Fruit fly (Drosophila melanogaster): ENCODE measurements around the gene CG13085.

The CG13085 gene

DNA sequence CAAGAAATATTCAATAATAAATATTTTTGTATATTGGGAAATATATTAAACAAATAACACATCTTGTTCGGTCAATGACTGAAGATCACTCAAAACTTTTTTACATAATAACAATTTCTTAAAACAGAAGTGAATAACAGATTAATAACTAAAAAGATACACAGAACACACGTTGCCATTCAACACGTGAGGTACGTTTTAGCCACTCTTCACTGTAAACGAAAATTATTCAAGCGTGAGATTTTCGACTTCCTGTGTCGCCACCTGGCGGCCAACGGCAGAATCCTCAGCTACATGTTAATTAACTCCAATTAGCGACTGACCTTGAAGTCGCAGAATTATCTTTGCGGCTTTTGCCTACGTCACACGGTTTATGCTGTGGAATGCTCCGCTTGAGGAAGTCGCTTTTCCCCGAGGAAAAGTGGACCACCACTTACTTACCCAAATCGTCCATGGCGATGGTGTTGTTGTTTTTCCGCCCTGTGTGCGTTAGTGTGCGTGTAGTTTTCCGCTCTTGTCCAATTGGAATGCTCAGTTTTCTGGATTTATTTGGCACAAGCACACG, 2.0 kb downstream of the CG13085 start:
- TF ChIP-seq CrebA (GFP tag; optimal IDR thresholded peaks at IDR 0.05; ENCODE audit: borderline replicate concordance) = no peak
- no peak for TF ChIP-seq Rel (GFP tag; optimal IDR thresholded peaks at IDR 0.05)
- no peak for TF ChIP-seq Rel (tag; optimal IDR thresholded peaks at IDR 0.05)
- no peak for TF ChIP-seq lola (GFP tag; optimal IDR thresholded peaks at IDR 0.05)
- TF ChIP-seq psq (GFP tag; optimal IDR thresholded peaks at IDR 0.05) = peak; percentile 53
- peak; percentile 46 for TF ChIP-seq ey (GFP tag; optimal IDR thresholded peaks at IDR 0.05)
- no peak for TF ChIP-seq Hnf4 (GFP tag; optimal IDR thresholded peaks at IDR 0.05)
- no peak for TF ChIP-seq pan (optimal IDR thresholded peaks at IDR 0.05)
- TF ChIP-seq N (GFP tag; optimal IDR thresholded peaks at IDR 0.05) = no peak
- TF ChIP-seq Hr78 (GFP tag; optimal IDR thresholded peaks at IDR 0.05) = no peak
- no peak for TF ChIP-seq Dif (GFP tag; optimal IDR thresholded peaks at IDR 0.05; ENCODE audit: partially characterized antibody)
- TF ChIP-seq dl (GFP tag; optimal IDR thresholded peaks at IDR 0.05; ENCODE audit: insufficient read depth in 1 of 2, partially characterized antibody in 2 of 2) = no peak
- TF ChIP-seq tai (GFP tag; optimal IDR thresholded peaks at IDR 0.05) = no peak
- peak; percentile 68 for TF ChIP-seq rgr (GFP tag; optimal IDR thresholded peaks at IDR 0.05)
- TF ChIP-seq sv (GFP tag; optimal IDR thresholded peaks at IDR 0.05) = peak; percentile 94
- no peak for TF ChIP-seq Abd-B (GFP tag; optimal IDR thresholded peaks at IDR 0.05)
- TF ChIP-seq usp (GFP tag; optimal IDR thresholded peaks at IDR 0.05) = no peak
- no peak for TF ChIP-seq Jra (GFP tag; optimal IDR thresholded peaks at IDR 0.05)
- no peak for TF ChIP-seq dsf (GFP tag; optimal IDR thresholded peaks at IDR 0.05; ENCODE audit: borderline replicate concordance)
- TF ChIP-seq sage (GFP tag; optimal IDR thresholded peaks at IDR 0.05) = peak; percentile 59
- peak; percentile 6 for TF ChIP-seq CG32264 (GFP tag; optimal IDR thresholded peaks at IDR 0.05)
- TF ChIP-seq OdsH (GFP tag; optimal IDR thresholded peaks at IDR 0.05) = peak; percentile 58
- peak; percentile 69 for TF ChIP-seq HLH106 (tag; optimal IDR thresholded peaks at IDR 0.05)
- no peak for TF ChIP-seq Hr83 (GFP tag; optimal IDR thresholded peaks at IDR 0.05; ENCODE audit: poor library complexity, severe bottlenecking)
- peak in 1 of 2 experiments; percentile 73 for TF ChIP-seq foxo (GFP tag; optimal IDR thresholded peaks at IDR 0.05)
- TF ChIP-seq h (GFP tag; optimal IDR thresholded peaks at IDR 0.05) = peak; percentile 44
- TF ChIP-seq Mio (GFP tag; optimal IDR thresholded peaks at IDR 0.05) = no peak
- TF ChIP-seq GATAd (GFP tag; optimal IDR thresholded peaks at IDR 0.05) = no peak
- TF ChIP-seq Dfd (GFP tag; optimal IDR thresholded peaks at IDR 0.05) = no peak
- TF ChIP-seq br (GFP tag; optimal IDR thresholded peaks at IDR 0.05) = peak; percentile 29
- TF ChIP-seq woc (GFP tag; optimal IDR thresholded peaks at IDR 0.05) = peak; percentile 30
- no peak for TF ChIP-seq Myc (optimal IDR thresholded peaks at IDR 0.05)
- TF ChIP-seq jim (GFP tag; optimal IDR thresholded peaks at IDR 0.05) = no peak
- TF ChIP-seq brk (GFP tag; optimal IDR thresholded peaks at IDR 0.05) = peak; percentile 70
- TF ChIP-seq dmrt93B (GFP tag; optimal IDR thresholded peaks at IDR 0.05) = peak; percentile 21
- peak; percentile 40 for TF ChIP-seq Sp1 (GFP tag; optimal IDR thresholded peaks at IDR 0.05)
- TF ChIP-seq CG9705 (GFP tag; optimal IDR thresholded peaks at IDR 0.05) = no peak
- peak; percentile 65 for TF ChIP-seq fru (GFP tag; optimal IDR thresholded peaks at IDR 0.05)
- peak; percentile 81 for TF ChIP-seq Vsx2 (GFP tag; optimal IDR thresholded peaks at IDR 0.05; ENCODE audit: partially characterized antibody)

DNA sequence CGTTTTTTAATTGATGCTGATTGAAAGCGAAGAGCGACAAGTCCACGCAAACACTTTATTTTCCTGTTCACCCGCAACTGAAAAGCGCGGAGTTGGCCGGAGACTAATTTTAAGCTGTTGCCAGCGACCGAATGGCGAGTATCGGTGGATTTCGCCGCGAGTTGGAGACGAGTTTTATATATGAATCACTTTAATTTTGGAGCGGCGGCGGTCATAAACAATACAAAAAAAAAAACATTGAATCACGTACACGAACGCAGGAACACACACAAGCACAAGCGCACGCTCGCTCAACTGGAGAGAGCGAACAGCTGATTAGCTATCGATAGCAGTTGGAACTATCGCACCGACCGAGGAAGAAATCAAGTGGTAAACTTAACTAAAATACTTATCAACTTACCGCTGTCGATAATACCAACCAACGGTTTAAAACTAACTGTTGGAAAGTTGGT, 2.5 kb downstream of the CG13085 start, which contains the start of gene Pax:
Pax (minus strand) TSS at position 267 of the 452 bp plus-strand sequence.
- TF ChIP-seq Hr83 (GFP tag; optimal IDR thresholded peaks at IDR 0.05; ENCODE audit: poor library complexity, severe bottlenecking) (peak; percentile 43), Sp1 (GFP tag; optimal IDR thresholded peaks at IDR 0.05) (peak; percentile 43), Dif (GFP tag; optimal IDR thresholded peaks at IDR 0.05; ENCODE audit: partially characterized antibody) (peak; percentile 27), Dfd (GFP tag; optimal IDR thresholded peaks at IDR 0.05) (no peak), Jra (GFP tag; optimal IDR thresholded peaks at IDR 0.05) (peak; percentile 65), woc (GFP tag; optimal IDR thresholded peaks at IDR 0.05) (no peak)

dm6 chr2L:19429731-19430130, 5.9 kb downstream of the CG13085 start:
- TF ChIP-seq Sp1 (GFP tag; optimal IDR thresholded peaks at IDR 0.05) (no peak), woc (GFP tag; optimal IDR thresholded peaks at IDR 0.05) (no peak), Hnf4 (GFP tag; optimal IDR thresholded peaks at IDR 0.05) (no peak), Dfd (GFP tag; optimal IDR thresholded peaks at IDR 0.05) (no peak), tai (GFP tag; optimal IDR thresholded peaks at IDR 0.05) (no peak), Jra (GFP tag; optimal IDR thresholded peaks at IDR 0.05) (no peak), jim (GFP tag; optimal IDR thresholded peaks at IDR 0.05) (no peak), Hr78 (GFP tag; optimal IDR thresholded peaks at IDR 0.05) (no peak), sage (GFP tag; optimal IDR thresholded peaks at IDR 0.05) (no peak), GATAd (GFP tag; optimal IDR thresholded peaks at IDR 0.05) (no peak)
